Worm (Caenorhabditis elegans) whole organism, L1 larva: ENCODE results near the gene prx-10.

Experiments used
- ama-1 ChIP-seq: fragments of 150-350 bp; optimal IDR thresholded peaks from 2 replicates; lab custom pipeline; 2014
- isw-1 ChIP-seq: fragments of 200-800 bp; sonication (Bioruptor generic); IDR thresholded peaks from 2 replicates; pipeline ENCODE4 v1.3.6; 2022; ENCODE audit warnings: missing genetic modification characterization, missing compliant biosample characterization
- lin-15B ChIP-seq: fragments of 150-350 bp; sonication (generic microtip); optimal IDR thresholded peaks from 3 replicates; lab custom pipeline; 2014; ENCODE audit warnings: missing biosample characterization, missing genetic modification characterization
- mdl-1 ChIP-seq, 2 experiments: fragments of 150-350 bp; optimal IDR thresholded peaks; 2 replicates each; lab custom pipeline; 2014 to 2017; ENCODE audit warnings: missing biosample characterization in 2 of 2, missing genetic modification characterization in 2 of 2, inconsistent platforms in 1 of 2
- vab-15 ChIP-seq: sonication (generic microtip); optimal IDR thresholded peaks from 2 replicates; lab custom pipeline; 2017; ENCODE audit warnings: missing genotype, mild to moderate bottlenecking, missing genetic modification characterization, missing compliant biosample characterization

- TF ChIP-seq vab-15 (tag; lab: Kevin White, UChicago), result no peak
- TF ChIP-seq mdl-1 (tag; optimal IDR thresholded peaks at IDR 0.05; lab: Kevin White, UChicago), result no peak
- no peak for TF ChIP-seq ama-1
- no peak for TF ChIP-seq lin-15B (tag; lab: Kevin White, UChicago)
- no peak for TF ChIP-seq isw-1 (GFP tag; lab: Robert Waterston, UW)
Measured at ce11 chrIII:5263299-5263993, 27.2 kb downstream of the prx-10 start, which contains the start of the genes C34E10.9 and hap-1.
